Worm (Caenorhabditis elegans) whole organism, young adult: Measurements from ENCODE around the gene R11D1.3.

ENCODE experiments used
- Y53F4B.3 ChIP-seq: fragments of 200-800 bp; sonication (Bioruptor generic); IDR thresholded peaks from 2 replicates; pipeline ENCODE4 v1.3.6; 2022; ENCODE audit warnings: missing genetic modification reagents, missing genetic modification characterization, missing compliant biosample characterization
- Y67H2A.10 ChIP-seq: fragments of 200-800 bp; sonication (Bioruptor generic); conservative IDR thresholded peaks from 2 replicates; pipeline ENCODE4 v1.3.6; 2022; ENCODE audit warnings: missing genetic modification reagents, missing genetic modification characterization, missing compliant biosample characterization
- ceh-58 ChIP-seq: fragments of 200-800 bp; sonication (Bioruptor generic); IDR thresholded peaks from 2 replicates; pipeline ENCODE4 v1.3.6; 2022; ENCODE audit warnings: missing genetic modification characterization, missing compliant biosample characterization
- pha-4 ChIP-seq: fragments of 150-350 bp; sonication (generic microtip); optimal IDR thresholded peaks from 2 replicates; lab custom pipeline; 2014; ENCODE audit warnings: missing biosample characterization, missing genetic modification reagents, missing genetic modification characterization
- snpc-1.3 ChIP-seq: sonication (generic microtip); optimal IDR thresholded peaks from 2 replicates; lab custom pipeline; 2017; ENCODE audit warnings: missing genetic modification characterization, mild to moderate bottlenecking, missing compliant biosample characterization, antibody characterized with exemption, moderate library complexity, missing genotype, missing genetic modification reagents; ENCODE audit not compliant: insufficient read depth

ce11 chrV:12695968-12696367 is 15.9 kb downstream of the R11D1.3 start, which contains the start of gene K10C8.4:
- TF ChIP-seq pha-4 (no peak), ceh-58 (GFP tag; lab: Robert Waterston, UW) (no peak), Y53F4B.3 (GFP tag; lab: Robert Waterston, UW) (no peak), snpc-1.3 (tag; lab: Kevin White, UChicago) (no peak), Y67H2A.10 (GFP tag; lab: Robert Waterston, UW) (no peak)
